Fruit fly (Drosophila melanogaster) whole organism, embryonic: Measurements from ENCODE around the gene HIP-R.

Experiments used
- Adf1 ChIP-seq: fragments of 200-800 bp; sonication (Bioruptor generic); IDR thresholded peaks from 2 replicates; pipeline ENCODE4 v1.3.6; 2022; ENCODE audit warnings: missing biosample characterization, missing genetic modification characterization
- B-H2 ChIP-seq: fragments of 200-800 bp; sonication (Bioruptor generic); optimal IDR thresholded peaks from 2 replicates; lab custom pipeline; 2018; ENCODE audit warnings: missing biosample characterization, mild to moderate bottlenecking, missing genetic modification characterization
- CG10147 ChIP-seq: fragments of 200-800 bp; sonication (Bioruptor generic); optimal IDR thresholded peaks from 2 replicates; lab custom pipeline; 2019; ENCODE audit warnings: missing biosample characterization, mild to moderate bottlenecking, missing genetic modification characterization, moderate library complexity
- CG10543 ChIP-seq: fragments of 200-800 bp; sonication (Bioruptor generic); optimal IDR thresholded peaks from 3 replicates; lab custom pipeline; 2017; ENCODE audit warnings: missing biosample characterization, mild to moderate bottlenecking, missing genetic modification characterization, moderate library complexity
- CG13287 ChIP-seq: fragments of 200-800 bp; sonication (Bioruptor generic); IDR thresholded peaks from 2 replicates; pipeline ENCODE4 v1.3.6; 2022; ENCODE audit warnings: missing biosample characterization, missing genetic modification characterization; ENCODE audit not compliant: partially characterized antibody
- CG13894 ChIP-seq: fragments of 200-800 bp; sonication (Bioruptor generic); optimal IDR thresholded peaks from 3 replicates; lab custom pipeline; 2018; ENCODE audit warnings: missing biosample characterization, mild to moderate bottlenecking, missing genetic modification characterization, moderate library complexity
- CG14014 ChIP-seq: fragments of 200-800 bp; sonication (Bioruptor generic); IDR thresholded peaks from 2 replicates; pipeline ENCODE4 v1.3.6; 2022; ENCODE audit warnings: missing biosample characterization, missing genetic modification characterization
- CG14860 ChIP-seq: fragments of 200-800 bp; sonication (Bioruptor generic); IDR thresholded peaks from 3 replicates; pipeline ENCODE4 v1.3.6; 2022; ENCODE audit warnings: missing biosample characterization, missing genetic modification characterization; ENCODE audit not compliant: partially characterized antibody
- CG17612 ChIP-seq: fragments of 200-800 bp; sonication (Bioruptor generic); IDR thresholded peaks from 2 replicates; pipeline ENCODE4 v1.3.6; 2022; ENCODE audit warnings: missing biosample characterization, missing genetic modification characterization
- CG18599 ChIP-seq: fragments of 200-800 bp; sonication (Bioruptor generic); optimal IDR thresholded peaks from 3 replicates; lab custom pipeline; 2017; ENCODE audit warnings: missing biosample characterization, missing genetic modification characterization, mild to moderate bottlenecking, moderate library complexity, missing genetic modification reagents
- CG3163 ChIP-seq: fragments of 200-800 bp; sonication (Bioruptor generic); optimal IDR thresholded peaks from 3 replicates; lab custom pipeline; 2016; ENCODE audit warnings: missing biosample characterization, missing genetic modification characterization
- CG32767 ChIP-seq: fragments of 200-800 bp; sonication (Bioruptor generic); IDR thresholded peaks from 2 replicates; pipeline ENCODE4 v1.3.6; 2022; ENCODE audit warnings: missing biosample characterization, missing genetic modification characterization
- CG34376 ChIP-seq: fragments of 200-800 bp; sonication (Bioruptor generic); optimal IDR thresholded peaks from 2 replicates; lab custom pipeline; 2018; ENCODE audit warnings: missing biosample characterization, mild to moderate bottlenecking, missing genetic modification characterization
- CG3847 ChIP-seq: fragments of 200-800 bp; sonication (Bioruptor generic); IDR thresholded peaks from 2 replicates; pipeline ENCODE4 v1.3.6; 2022; ENCODE audit warnings: missing biosample characterization, missing genetic modification characterization
- CG6175 ChIP-seq: fragments of 200-800 bp; sonication (Bioruptor generic); IDR thresholded peaks from 3 replicates; pipeline ENCODE4 v1.3.6; 2022; ENCODE audit warnings: missing biosample characterization, missing genetic modification characterization
- CG7963 ChIP-seq: fragments of 200-800 bp; sonication (Bioruptor generic); IDR thresholded peaks from 3 replicates; pipeline ENCODE4 v1.3.6; 2022; ENCODE audit warnings: missing biosample characterization, missing genetic modification characterization; ENCODE audit not compliant: partially characterized antibody
- CHES-1-like ChIP-seq: fragments of 200-800 bp; sonication (Bioruptor generic); optimal IDR thresholded peaks from 2 replicates; lab custom pipeline; 2016; ENCODE audit warnings: missing biosample characterization, missing genetic modification characterization
- Drgx ChIP-seq: fragments of 200-800 bp; sonication (Bioruptor generic); IDR thresholded peaks from 2 replicates; pipeline ENCODE4 v1.3.6; 2022; ENCODE audit warnings: missing biosample characterization, missing genetic modification characterization
- E2f2 ChIP-seq: fragments of 200-800 bp; sonication (Bioruptor generic); IDR thresholded peaks from 2 replicates; pipeline ENCODE4 v1.3.6; 2022; ENCODE audit warnings: missing biosample characterization, missing genetic modification characterization
- HHEX ChIP-seq: fragments of 200-800 bp; sonication (Bioruptor generic); optimal IDR thresholded peaks from 3 replicates; lab custom pipeline; 2017; ENCODE audit warnings: missing biosample characterization, mild to moderate bottlenecking, missing genetic modification characterization, missing genetic modification reagents
- Jarid2 ChIP-seq: fragments of 200-800 bp; sonication (Bioruptor generic); optimal IDR thresholded peaks from 3 replicates; lab custom pipeline; 2017; ENCODE audit warnings: mild to moderate bottlenecking, missing biosample characterization, missing genetic modification reagents, missing genetic modification characterization
- Max ChIP-seq: fragments of 200-800 bp; sonication (Bioruptor generic); optimal IDR thresholded peaks from 2 replicates; lab custom pipeline; 2016; ENCODE audit warnings: missing biosample characterization, mild to moderate bottlenecking, missing genetic modification characterization
- Med ChIP-seq: fragments of 200-800 bp; sonication (Bioruptor generic); peaks from one replicate; lab custom pipeline; 2016; ENCODE audit warnings: missing biosample characterization, missing genetic modification characterization, mild to moderate bottlenecking, inconsistent platforms, moderate library complexity
- Rfx ChIP-seq: fragments of 200-800 bp; sonication (Bioruptor generic); IDR thresholded peaks from 2 replicates; pipeline ENCODE4 v1.3.6; 2022; ENCODE audit warnings: missing biosample characterization, missing genetic modification characterization
- Trl ChIP-seq, 3 experiments: fragments of >200 bp in 2 of 3; fragments of 200-800 bp in 1 of 3; sonication (Bioruptor generic) in 1 of 3; optimal IDR thresholded peaks; 2 replicates in 1 of 3; 3 replicates in 2 of 3; lab custom pipeline; 2016 to 2017; ENCODE audit warnings: missing biosample characterization in 1 of 3, missing genetic modification characterization in 1 of 3
- Xrp1 ChIP-seq: fragments of 200-800 bp; sonication (Bioruptor generic); IDR thresholded peaks from 2 replicates; pipeline ENCODE4 v1.3.6; 2022; ENCODE audit warnings: missing biosample characterization, missing genetic modification characterization
- bowl ChIP-seq: fragments of 200-800 bp; sonication (Bioruptor generic); IDR thresholded peaks from 2 replicates; pipeline ENCODE4 v1.3.6; 2022; ENCODE audit warnings: missing biosample characterization, missing genetic modification characterization
- cad ChIP-seq: fragments of >200 bp; optimal IDR thresholded peaks from 2 replicates; lab custom pipeline; 2017; ENCODE audit warnings: missing biosample characterization, missing genetic modification characterization
- cg ChIP-seq: fragments of 200-800 bp; sonication (Bioruptor generic); optimal IDR thresholded peaks from 3 replicates; lab custom pipeline; 2019; ENCODE audit warnings: missing biosample characterization, mild to moderate bottlenecking, missing genetic modification characterization, moderate library complexity
- chinmo ChIP-seq: fragments of 200-800 bp; sonication (Bioruptor generic); IDR thresholded peaks from 4 replicates; pipeline ENCODE4 v1.3.6; 2022; ENCODE audit warnings: missing biosample characterization, missing genetic modification characterization; ENCODE audit not compliant: partially characterized antibody
- ci ChIP-seq: fragments of 200-800 bp; sonication (Bioruptor generic); IDR thresholded peaks from 3 replicates; pipeline ENCODE4 v1.3.6; 2022; ENCODE audit warnings: missing biosample characterization, missing genetic modification characterization
- corto ChIP-seq: fragments of 200-800 bp; sonication (Bioruptor generic); optimal IDR thresholded peaks from 2 replicates; lab custom pipeline; 2016; ENCODE audit warnings: missing biosample characterization, mild to moderate bottlenecking, missing genetic modification characterization, moderate library complexity
- grn ChIP-seq: fragments of 200-800 bp; sonication (Bioruptor generic); optimal IDR thresholded peaks from 3 replicates; lab custom pipeline; 2017; ENCODE audit warnings: missing biosample characterization, missing genetic modification characterization
- kni ChIP-seq: fragments of 200-800 bp; sonication (Bioruptor generic); optimal IDR thresholded peaks from 3 replicates; lab custom pipeline; 2017; ENCODE audit warnings: mild to moderate bottlenecking, missing biosample characterization, missing genetic modification reagents, missing genetic modification characterization
- lbe ChIP-seq: fragments of 200-800 bp; sonication (Bioruptor generic); optimal IDR thresholded peaks from 2 replicates; lab custom pipeline; 2016; ENCODE audit warnings: missing biosample characterization, mild to moderate bottlenecking, missing genetic modification characterization
- mirr ChIP-seq: fragments of 200-800 bp; sonication (Bioruptor generic); optimal IDR thresholded peaks from 3 replicates; lab custom pipeline; 2018; ENCODE audit warnings: missing biosample characterization, mild to moderate bottlenecking, missing genetic modification characterization
- nom ChIP-seq: fragments of 200-800 bp; sonication (Bioruptor generic); optimal IDR thresholded peaks from 2 replicates; lab custom pipeline; 2017; ENCODE audit warnings: missing biosample characterization, missing genetic modification characterization, mild to moderate bottlenecking, moderate library complexity, missing genetic modification reagents
- phol ChIP-seq: fragments of 200-800 bp; sonication (Bioruptor generic); optimal IDR thresholded peaks from 3 replicates; lab custom pipeline; 2018; ENCODE audit warnings: missing biosample characterization, mild to moderate bottlenecking, missing genetic modification characterization, moderate library complexity
- pros ChIP-seq: fragments of 200-800 bp; sonication (Bioruptor generic); optimal IDR thresholded peaks from 3 replicates; lab custom pipeline; 2019; ENCODE audit warnings: missing biosample characterization, mild to moderate bottlenecking, missing genetic modification characterization, moderate library complexity

Gene HIP-R

DNA sequence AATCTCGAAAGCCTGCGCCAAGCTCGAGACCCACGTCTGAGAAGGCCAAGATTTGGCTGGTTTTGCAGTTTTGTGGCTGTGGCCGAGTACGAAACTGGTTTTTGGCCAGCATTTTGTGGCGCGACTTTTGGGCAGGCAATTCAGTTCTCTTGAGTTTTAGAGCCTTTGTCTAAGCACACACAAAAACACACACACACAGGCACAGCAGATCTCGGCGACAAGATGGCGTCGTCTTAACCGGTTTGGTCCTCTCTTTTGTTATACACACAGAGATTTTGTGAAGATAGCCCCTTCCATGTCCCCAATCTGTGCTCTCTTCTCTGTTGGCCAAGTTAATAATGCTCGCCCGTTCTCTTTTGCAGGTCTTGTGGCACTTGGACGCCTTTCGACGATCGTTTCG is 51.2 kb downstream of the HIP-R start:
- TF ChIP-seq kni (GFP tag; lab: Kevin White, UChicago) (peak; percentile 79), Trl (optimal IDR thresholded peaks at IDR 0.05; lab: Kevin White, UChicago) (peak; percentile 52 to 68), Trl (GFP tag; optimal IDR thresholded peaks at IDR 0.05; lab: Kevin White, UChicago) (no peak), CG17612 (no peak), phol (tag; lab: Kevin White, UChicago) (peak; percentile 78), B-H2 (GFP tag; lab: Kevin White, UChicago) (peak; percentile 19), nom (GFP tag; lab: Kevin White, UChicago) (peak; percentile 37), CG34376 (GFP tag; lab: Kevin White, UChicago) (peak; percentile 24), Xrp1 (no peak), bowl (peak; percentile 42; the same call in 1 of the 2 replicates), CG13287 (0 out of 2 replicates have a peak, but pooled peaks have one; percentile 8), CG3847 (GFP tag; lab: Robert Waterston, UW) (no peak), cad (GFP tag; lab: Kevin White, UChicago) (no peak), Drgx (peak; percentile 47; the same call in 1 of the 2 replicates), CG14014 (GFP tag; lab: Robert Waterston, UW) (peak; percentile 21; the same call in 1 of the 2 replicates), CG7963 (GFP tag; lab: Robert Waterston, UW) (no peak), grn (GFP tag; lab: Kevin White, UChicago) (peak; percentile 39), CG10543 (GFP tag; lab: Kevin White, UChicago) (peak; percentile 20), mirr (GFP tag; lab: Kevin White, UChicago) (peak; percentile 38), CG10147 (GFP tag; lab: Kevin White, UChicago) (peak; percentile 42), CG13894 (tag; lab: Kevin White, UChicago) (peak; percentile 46), lbe (GFP tag; lab: Kevin White, UChicago) (peak; percentile 70), Med (GFP tag; lab: Kevin White, UChicago) (peak; percentile 45), Adf1 (GFP tag; lab: Robert Waterston, UW) (peak; percentile 23; the same call in 1 of the 2 replicates), CG18599 (GFP tag; lab: Kevin White, UChicago) (no peak), chinmo (GFP tag; lab: Robert Waterston, UW) (0 out of 4 replicates have a peak, but pooled peaks have one; percentile 77), E2f2 (GFP tag; lab: Robert Waterston, UW) (0 out of 2 replicates have a peak, but pooled peaks have one; percentile 13), CG32767 (GFP tag; lab: Robert Waterston, UW) (peak; percentile 65; the same call in 1 of the 2 replicates), Rfx (GFP tag; lab: Robert Waterston, UW) (0 out of 2 replicates have a peak, but pooled peaks have one; percentile 16), CG6175 (GFP tag; lab: Robert Waterston, UW) (0 out of 3 replicates have a peak, but pooled peaks have one; percentile 44), CHES-1-like (GFP tag; lab: Kevin White, UChicago) (no peak), CG14860 (GFP tag; lab: Robert Waterston, UW) (no peak), pros (GFP tag; lab: Kevin White, UChicago) (peak; percentile 92), corto (GFP tag; lab: Kevin White, UChicago) (peak; percentile 15), ci (GFP tag; lab: Robert Waterston, UW) (0 out of 3 replicates have a peak, but pooled peaks have one; percentile 46), cg (peak; percentile 60), HHEX (no peak), Max (GFP tag; lab: Kevin White, UChicago) (no peak), CG3163 (GFP tag; lab: Kevin White, UChicago) (peak; percentile 79), Jarid2 (no peak)
